Worm (Caenorhabditis elegans): ENCODE results near the gene myo-6.

- TF ChIP-seq W03F9.2 (tag; optimal IDR thresholded peaks at IDR 0.05) (no peak), him-1 (tag; optimal IDR thresholded peaks at IDR 0.05) (no peak), dao-5 (tag; optimal IDR thresholded peaks at IDR 0.05) (no peak)
Observed at ce11 chrIII:13455816-13456215, 46.2 kb downstream of the myo-6 start.

Measured in whole organism, L4/young adult.